Fruit fly (Drosophila melanogaster): ENCODE results near the gene ninaA.

Gene ninaA

DNA sequence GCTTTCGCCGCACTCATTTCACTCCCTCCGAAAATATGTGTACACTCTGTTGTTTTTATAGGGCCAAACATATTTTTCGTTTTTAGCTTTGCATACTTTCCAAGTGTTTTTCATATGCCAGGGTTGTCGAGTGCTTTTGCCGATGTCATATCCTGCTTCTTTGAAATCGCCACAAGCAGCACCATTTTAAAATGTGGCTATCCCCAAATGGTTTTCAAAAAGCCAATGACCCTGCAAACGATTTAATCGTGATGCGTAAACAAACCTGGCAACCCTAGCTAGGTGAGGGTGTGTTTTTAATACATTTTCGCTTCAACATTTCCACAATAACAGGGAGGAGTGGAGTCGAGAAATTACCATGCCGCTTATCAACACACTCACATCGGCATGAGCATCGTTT, 15.4 kb downstream of the ninaA start (continued):
- TF ChIP-seq CG9609 (GFP tag; optimal IDR thresholded peaks at IDR 0.05): no peak
- TF ChIP-seq Sry-δ (GFP tag; optimal IDR thresholded peaks at IDR 0.05): no peak
- TF ChIP-seq CG12744 (GFP tag; optimal IDR thresholded peaks at IDR 0.05): no peak
- TF ChIP-seq sd (tag; optimal IDR thresholded peaks at IDR 0.05): no peak
- TF ChIP-seq zfh2 (GFP tag; optimal IDR thresholded peaks at IDR 0.05): peak; percentile 14
- TF ChIP-seq lab (GFP tag; optimal IDR thresholded peaks at IDR 0.05): peak; percentile 79
- TF ChIP-seq HLHmδ (GFP tag; optimal IDR thresholded peaks at IDR 0.05): no peak
- no peak for TF ChIP-seq Doc2 (GFP tag; IDR thresholded peaks at IDR 0.05)
- no peak for TF ChIP-seq CG2889 (GFP tag; IDR thresholded peaks at IDR 0.05)
- TF ChIP-seq h (optimal IDR thresholded peaks at IDR 0.05): no peak
- TF ChIP-seq zf30C (GFP tag; optimal IDR thresholded peaks at IDR 0.05): no peak
- no peak for TF ChIP-seq Rx (GFP tag; IDR thresholded peaks at IDR 0.05)
- no peak for TF ChIP-seq CG8359 (GFP tag; optimal IDR thresholded peaks at IDR 0.05; ENCODE audit: borderline replicate concordance)
- no peak for TF ChIP-seq CG42726 (GFP tag; IDR thresholded peaks at IDR 0.05; ENCODE audit: partially characterized antibody)
- TF ChIP-seq amos (GFP tag; IDR thresholded peaks at IDR 0.05; ENCODE audit: partially characterized antibody): no peak
- TF ChIP-seq nom (GFP tag; optimal IDR thresholded peaks at IDR 0.05): no peak
- peak; percentile 49 for TF ChIP-seq CG7556 (GFP tag; optimal IDR thresholded peaks at IDR 0.05)
- TF ChIP-seq ro (GFP tag; IDR thresholded peaks at IDR 0.05): no peak
- no peak for TF ChIP-seq Poxn (GFP tag; IDR thresholded peaks at IDR 0.05)
- no peak for TF ChIP-seq pnt (GFP tag; optimal IDR thresholded peaks at IDR 0.05)
- TF ChIP-seq gfzf (GFP tag; optimal IDR thresholded peaks at IDR 0.05): no peak
- no peak for TF ChIP-seq CG11398 (GFP tag; optimal IDR thresholded peaks at IDR 0.05)
- TF ChIP-seq CG5180 (GFP tag; optimal IDR thresholded peaks at IDR 0.05): no peak
- TF ChIP-seq CG14441 (GFP tag; IDR thresholded peaks at IDR 0.05): 0 out of 2 replicates have a peak, but pooled peaks have one; percentile 11
- TF ChIP-seq CG10654 (GFP tag; optimal IDR thresholded peaks at IDR 0.05): no peak
- TF ChIP-seq CG15011 (GFP tag; optimal IDR thresholded peaks at IDR 0.05): no peak
- TF ChIP-seq CG10147 (GFP tag; optimal IDR thresholded peaks at IDR 0.05): peak; percentile 40
- TF ChIP-seq lov (optimal IDR thresholded peaks at IDR 0.05): no peak
- no peak for TF ChIP-seq lov (GFP tag; IDR thresholded peaks at IDR 0.05)
- TF ChIP-seq CG11696 (GFP tag; IDR thresholded peaks at IDR 0.05): peak; percentile 34; the same call in 1 of the 2 replicates
- no peak for TF ChIP-seq CG32532 (GFP tag; IDR thresholded peaks at IDR 0.05)
- no peak for TF ChIP-seq CG7271 (tag; optimal IDR thresholded peaks at IDR 0.05)
- no peak for TF ChIP-seq CG7372 (GFP tag; IDR thresholded peaks at IDR 0.05)
- no peak for TF ChIP-seq CG6791 (GFP tag; IDR thresholded peaks at IDR 0.05; ENCODE audit: partially characterized antibody)
- no peak for TF ChIP-seq Max (GFP tag; optimal IDR thresholded peaks at IDR 0.05)
- TF ChIP-seq otp (GFP tag; IDR thresholded peaks at IDR 0.05): no peak
- peak; percentile 35 for TF ChIP-seq CG12219 (GFP tag; optimal IDR thresholded peaks at IDR 0.05)
- no peak for TF ChIP-seq pfk (GFP tag; optimal IDR thresholded peaks at IDR 0.05)
- TF ChIP-seq CG11560 (tag; IDR thresholded peaks at IDR 0.05): no peak
- TF ChIP-seq Hr3 (GFP tag; optimal IDR thresholded peaks at IDR 0.05): no peak
- no peak for TF ChIP-seq Nf-YA (GFP tag; IDR thresholded peaks at IDR 0.05)
- TF ChIP-seq ind (GFP tag; optimal IDR thresholded peaks at IDR 0.05): peak; percentile 47
- TF ChIP-seq Scr (GFP tag; IDR thresholded peaks at IDR 0.05; ENCODE audit: partially characterized antibody): no peak
- TF ChIP-seq CG4404 (GFP tag; IDR thresholded peaks at IDR 0.05): no peak
- TF ChIP-seq hkb (optimal IDR thresholded peaks at IDR 0.05): no peak
- peak; percentile 54 for TF ChIP-seq hkb (GFP tag; IDR thresholded peaks at IDR 0.05)
- TF ChIP-seq ERR (GFP tag; optimal IDR thresholded peaks at IDR 0.05): no peak
- TF ChIP-seq CG3065 (GFP tag; optimal IDR thresholded peaks at IDR 0.05): no peak
- peak; percentile 30 for TF ChIP-seq PHDP (tag; optimal IDR thresholded peaks at IDR 0.05)
- no peak for TF ChIP-seq Hr39 (optimal IDR thresholded peaks at IDR 0.05)
- no peak for TF ChIP-seq CG10543 (GFP tag; optimal IDR thresholded peaks at IDR 0.05)
- TF ChIP-seq Sin3A (optimal IDR thresholded peaks at IDR 0.05): no peak
- TF ChIP-seq danr (GFP tag; IDR thresholded peaks at IDR 0.05): no peak

Measured in whole organism, embryonic.